Fruit fly (Drosophila melanogaster) whole organism, embryonic: Measurements from ENCODE around the gene Bcs1.

ENCODE experiments used
- B-H1 ChIP-seq: fragments of 200-800 bp; sonication (Bioruptor generic); IDR thresholded peaks from 3 replicates; pipeline ENCODE4 v1.3.6; 2022; ENCODE audit warnings: missing biosample characterization, missing genetic modification characterization
- CG10209 ChIP-seq: fragments of 200-800 bp; sonication (Bioruptor generic); optimal IDR thresholded peaks from 3 replicates; lab custom pipeline; 2017; ENCODE audit warnings: missing biosample characterization, mild to moderate bottlenecking, missing genetic modification characterization, missing genetic modification reagents
- CG1024 ChIP-seq: fragments of 200-800 bp; sonication (Bioruptor generic); IDR thresholded peaks from 2 replicates; pipeline ENCODE4 v1.3.6; 2022; ENCODE audit warnings: missing biosample characterization, missing genetic modification characterization
- CG10431 ChIP-seq: fragments of 200-800 bp; sonication (Bioruptor generic); optimal IDR thresholded peaks from 3 replicates; lab custom pipeline; 2018; ENCODE audit warnings: missing biosample characterization, mild to moderate bottlenecking, missing genetic modification characterization
- CG12219 ChIP-seq: fragments of 200-800 bp; sonication (Bioruptor generic); optimal IDR thresholded peaks from 3 replicates; lab custom pipeline; 2018; ENCODE audit warnings: missing biosample characterization, mild to moderate bottlenecking, missing genetic modification characterization
- CG12659 ChIP-seq: fragments of 200-800 bp; sonication (Bioruptor generic); optimal IDR thresholded peaks from 3 replicates; lab custom pipeline; 2017; ENCODE audit warnings: mild to moderate bottlenecking, missing biosample characterization, missing genetic modification reagents, missing genetic modification characterization
- CG12744 ChIP-seq: fragments of 200-800 bp; sonication (Bioruptor generic); optimal IDR thresholded peaks from 2 replicates; lab custom pipeline; 2016; ENCODE audit warnings: missing biosample characterization, missing genetic modification characterization
- CG13296 ChIP-seq: fragments of 200-800 bp; sonication (Bioruptor generic); optimal IDR thresholded peaks from 3 replicates; lab custom pipeline; 2018; ENCODE audit warnings: missing biosample characterization, mild to moderate bottlenecking, missing genetic modification characterization
- CG14014 ChIP-seq: fragments of 200-800 bp; sonication (Bioruptor generic); IDR thresholded peaks from 2 replicates; pipeline ENCODE4 v1.3.6; 2022; ENCODE audit warnings: missing biosample characterization, missing genetic modification characterization
- CG14710 ChIP-seq: fragments of 200-800 bp; sonication (Bioruptor generic); optimal IDR thresholded peaks from 3 replicates; lab custom pipeline; 2019; ENCODE audit warnings: missing biosample characterization, mild to moderate bottlenecking, missing genetic modification characterization, moderate library complexity
- CG15269 ChIP-seq: fragments of 200-800 bp; sonication (Bioruptor generic); optimal IDR thresholded peaks from 2 replicates; lab custom pipeline; 2018; ENCODE audit warnings: missing biosample characterization, mild to moderate bottlenecking, missing genetic modification characterization, moderate library complexity
- CG1529 ChIP-seq: fragments of 200-800 bp; sonication (Bioruptor generic); optimal IDR thresholded peaks from 3 replicates; lab custom pipeline; 2018; ENCODE audit warnings: missing biosample characterization, missing genetic modification characterization
- CG15696 ChIP-seq: fragments of 200-800 bp; sonication (Bioruptor generic); optimal IDR thresholded peaks from 2 replicates; lab custom pipeline; 2019; ENCODE audit warnings: missing biosample characterization, mild to moderate bottlenecking, missing genetic modification characterization, moderate library complexity
- CG1602 ChIP-seq: fragments of 200-800 bp; sonication (Bioruptor generic); optimal IDR thresholded peaks from 3 replicates; lab custom pipeline; 2016; ENCODE audit warnings: missing biosample characterization, missing genetic modification characterization
- CG17361 ChIP-seq: fragments of 200-800 bp; sonication (Bioruptor generic); IDR thresholded peaks from 3 replicates; pipeline ENCODE4 v1.3.6; 2022; ENCODE audit warnings: missing biosample characterization, missing genetic modification characterization
- CG2129 ChIP-seq: fragments of 200-800 bp; sonication (Bioruptor generic); IDR thresholded peaks from 2 replicates; pipeline ENCODE4 v1.3.6; 2022; ENCODE audit warnings: missing biosample characterization, missing genetic modification characterization; ENCODE audit not compliant: partially characterized antibody
- CG32767 ChIP-seq: fragments of 200-800 bp; sonication (Bioruptor generic); IDR thresholded peaks from 2 replicates; pipeline ENCODE4 v1.3.6; 2022; ENCODE audit warnings: missing biosample characterization, missing genetic modification characterization
- CG4328 ChIP-seq: fragments of 200-800 bp; sonication (Bioruptor generic); optimal IDR thresholded peaks from 3 replicates; lab custom pipeline; 2017; ENCODE audit warnings: missing biosample characterization, missing genetic modification reagents, missing genetic modification characterization
- CG4707 ChIP-seq: fragments of 200-800 bp; sonication (Bioruptor generic); optimal IDR thresholded peaks from 2 replicates; lab custom pipeline; 2018; ENCODE audit warnings: missing biosample characterization, mild to moderate bottlenecking, missing genetic modification characterization, moderate library complexity
- CG6254 ChIP-seq: fragments of 200-800 bp; sonication (Bioruptor generic); optimal IDR thresholded peaks from 3 replicates; lab custom pipeline; 2017; ENCODE audit warnings: mild to moderate bottlenecking, missing biosample characterization, missing genetic modification reagents, missing genetic modification characterization
- CG8290 ChIP-seq, 3 experiments: fragments of 200-800 bp; sonication (Bioruptor generic); optimal IDR thresholded peaks; 2 replicates each; lab custom pipeline; 2016 to 2019; ENCODE audit warnings: missing biosample characterization in 3 of 3, missing genetic modification characterization in 3 of 3, mild to moderate bottlenecking in 2 of 3, moderate library complexity in 1 of 3
- CG8924 ChIP-seq: fragments of 200-800 bp; optimal IDR thresholded peaks from 3 replicates; lab custom pipeline; 2019; ENCODE audit warnings: missing biosample characterization, mild to moderate bottlenecking, missing genetic modification characterization, moderate library complexity
- CG9817 ChIP-seq: fragments of 200-800 bp; sonication (Bioruptor generic); optimal IDR thresholded peaks from 2 replicates; lab custom pipeline; 2018; ENCODE audit warnings: missing biosample characterization, mild to moderate bottlenecking, missing genetic modification characterization, moderate library complexity
- Dll ChIP-seq: fragments of 200-800 bp; sonication (Bioruptor generic); IDR thresholded peaks from 4 replicates; pipeline ENCODE4 v1.3.6; 2022; ENCODE audit warnings: missing biosample characterization, missing genetic modification characterization; ENCODE audit not compliant: partially characterized antibody
- Ets97D ChIP-seq: fragments of 200-800 bp; sonication (Bioruptor generic); optimal IDR thresholded peaks from 3 replicates; lab custom pipeline; 2016; ENCODE audit warnings: missing biosample characterization, missing genetic modification characterization
- GATAe ChIP-seq: fragments of 200-800 bp; sonication (Bioruptor generic); conservative IDR thresholded peaks from 2 replicates; pipeline ENCODE4 v1.3.6; 2022; ENCODE audit warnings: missing biosample characterization, missing genetic modification characterization
- Lim3 ChIP-seq: fragments of 200-800 bp; sonication (Bioruptor generic); IDR thresholded peaks from 2 replicates; pipeline ENCODE4 v1.3.6; 2022; ENCODE audit warnings: missing biosample characterization, missing genetic modification characterization
- Neu2 ChIP-seq: fragments of 200-800 bp; sonication (Bioruptor generic); optimal IDR thresholded peaks from 3 replicates; lab custom pipeline; 2016; ENCODE audit warnings: missing biosample characterization, missing genetic modification characterization, borderline replicate concordance
- Spps ChIP-seq: fragments of 200-800 bp; sonication (Bioruptor generic); optimal IDR thresholded peaks from 2 replicates; lab custom pipeline; 2018; ENCODE audit warnings: missing biosample characterization, mild to moderate bottlenecking, missing genetic modification characterization
- Xrp1 ChIP-seq: fragments of 200-800 bp; sonication (Bioruptor generic); IDR thresholded peaks from 2 replicates; pipeline ENCODE4 v1.3.6; 2022; ENCODE audit warnings: missing biosample characterization, missing genetic modification characterization
- bab2 ChIP-seq: fragments of 200-800 bp; sonication (Bioruptor generic); optimal IDR thresholded peaks from 2 replicates; lab custom pipeline; 2016; ENCODE audit warnings: missing biosample characterization, missing genetic modification characterization
- bcd ChIP-seq: fragments of 200-800 bp; sonication (Bioruptor generic); optimal IDR thresholded peaks from 2 replicates; lab custom pipeline; 2017; ENCODE audit warnings: missing biosample characterization, mild to moderate bottlenecking, missing genetic modification characterization
- corto ChIP-seq: fragments of 200-800 bp; sonication (Bioruptor generic); optimal IDR thresholded peaks from 2 replicates; lab custom pipeline; 2016; ENCODE audit warnings: missing biosample characterization, mild to moderate bottlenecking, missing genetic modification characterization, moderate library complexity
- dpn ChIP-seq, 2 experiments: fragments of 200-800 bp; sonication (Bioruptor generic); optimal IDR thresholded peaks; 3 replicates each; lab custom pipeline; 2016; ENCODE audit warnings: missing biosample characterization in 2 of 2, missing genetic modification characterization in 2 of 2
- eve ChIP-seq, 2 experiments: fragments of >200 bp; optimal IDR thresholded peaks; 2 replicates each; lab custom pipeline; 2017; ENCODE audit warnings: missing biosample characterization in 2 of 2, missing genetic modification characterization in 2 of 2
- fd64A ChIP-seq: fragments of 200-800 bp; sonication (Bioruptor generic); optimal IDR thresholded peaks from 3 replicates; lab custom pipeline; 2018; ENCODE audit warnings: missing biosample characterization, mild to moderate bottlenecking, missing genetic modification characterization
- grn ChIP-seq: fragments of 200-800 bp; sonication (Bioruptor generic); optimal IDR thresholded peaks from 3 replicates; lab custom pipeline; 2017; ENCODE audit warnings: missing biosample characterization, missing genetic modification characterization
- her ChIP-seq: fragments of 200-800 bp; sonication (Bioruptor generic); optimal IDR thresholded peaks from 2 replicates; lab custom pipeline; 2016; ENCODE audit warnings: missing biosample characterization, missing genetic modification characterization
- hkb ChIP-seq, 2 experiments: fragments of 200-800 bp in 1 of 2; fragments of >200 bp in 1 of 2; sonication (Bioruptor generic) in 1 of 2; IDR thresholded peaks in 1 of 2; optimal IDR thresholded peaks in 1 of 2; 2 replicates each; pipeline versions ENCODE4 v1.3.6 to Lab custom; 2017 to 2022; ENCODE audit warnings: missing biosample characterization in 1 of 2, missing genetic modification characterization in 1 of 2
- jumu ChIP-seq: fragments of 200-800 bp; sonication (Bioruptor generic); optimal IDR thresholded peaks from 3 replicates; lab custom pipeline; 2016; ENCODE audit warnings: missing biosample characterization, missing genetic modification characterization
- kah ChIP-seq: fragments of 200-800 bp; sonication (Bioruptor generic); optimal IDR thresholded peaks from 2 replicates; lab custom pipeline; 2018; ENCODE audit warnings: missing biosample characterization, mild to moderate bottlenecking, missing genetic modification characterization
- nerfin-1 ChIP-seq: fragments of 200-800 bp; sonication (Bioruptor generic); optimal IDR thresholded peaks from 3 replicates; lab custom pipeline; 2019; ENCODE audit warnings: missing biosample characterization, mild to moderate bottlenecking, missing genetic modification characterization, moderate library complexity
- p53 ChIP-seq: fragments of 200-800 bp; sonication (Bioruptor generic); optimal IDR thresholded peaks from 2 replicates; lab custom pipeline; 2016; ENCODE audit warnings: missing biosample characterization, missing genetic modification characterization
- pum ChIP-seq: fragments of 200-800 bp; sonication (Bioruptor generic); optimal IDR thresholded peaks from 2 replicates; lab custom pipeline; 2016; ENCODE audit warnings: missing biosample characterization, missing genetic modification characterization
- sd ChIP-seq: fragments of 200-800 bp; sonication (Bioruptor generic); optimal IDR thresholded peaks from 3 replicates; lab custom pipeline; 2018; ENCODE audit warnings: missing biosample characterization, mild to moderate bottlenecking, missing genetic modification characterization, moderate library complexity
- sens ChIP-seq: fragments of 200-800 bp; sonication (Bioruptor generic); peaks from one replicate; lab custom pipeline; 2016; ENCODE audit warnings: missing biosample characterization, missing genetic modification characterization
- sug ChIP-seq: fragments of 200-800 bp; optimal IDR thresholded peaks from 2 replicates; lab custom pipeline; 2019; ENCODE audit warnings: missing biosample characterization, mild to moderate bottlenecking, missing genetic modification characterization, moderate library complexity
- vfl ChIP-seq: fragments of 200-800 bp; sonication (Bioruptor generic); optimal IDR thresholded peaks from 2 replicates; lab custom pipeline; 2016; ENCODE audit warnings: missing biosample characterization, missing genetic modification characterization

The Bcs1 gene

dm6 chr2L:10249655-10250202, 27.3 kb downstream of the Bcs1 start (continued):
- TF ChIP-seq CG1529 (GFP tag; lab: Kevin White, UChicago) (peak; percentile 40), corto (GFP tag; lab: Kevin White, UChicago) (peak; percentile 20), vfl (GFP tag; lab: Kevin White, UChicago) (no peak), CG8290 (GFP tag; optimal IDR thresholded peaks at IDR 0.05; lab: Kevin White, UChicago) (peak; percentile 15), CG8290 (tag; optimal IDR thresholded peaks at IDR 0.05; lab: Kevin White, UChicago) (peak in 1 of 2 experiments; percentile 73), CG15696 (tag; lab: Kevin White, UChicago) (peak; percentile 83), B-H1 (no peak), CG12659 (GFP tag; lab: Kevin White, UChicago) (peak; percentile 1), CG12219 (GFP tag; lab: Kevin White, UChicago) (peak; percentile 20), hkb (optimal IDR thresholded peaks at IDR 0.05; lab: Kevin White, UChicago) (no peak), hkb (GFP tag; IDR thresholded peaks at IDR 0.05; lab: Robert Waterston, UW) (peak; percentile 42; the same call in 1 of the 2 replicates), CG32767 (peak; percentile 69; the same call in 1 of the 2 replicates), Dll (0 out of 4 replicates have a peak, but pooled peaks have one; percentile 24), CG14710 (peak; percentile 50), her (GFP tag; lab: Kevin White, UChicago) (no peak), CG12744 (GFP tag; lab: Kevin White, UChicago) (no peak), sug (tag; lab: Kevin White, UChicago) (peak; percentile 16), sd (tag; lab: Kevin White, UChicago) (peak; percentile 76), bab2 (GFP tag; lab: Kevin White, UChicago) (peak; percentile 17), CG15269 (tag; lab: Kevin White, UChicago) (no peak), Spps (tag; lab: Kevin White, UChicago) (peak; percentile 2), Lim3 (GFP tag; lab: Robert Waterston, UW) (no peak), CG8924 (tag; lab: Kevin White, UChicago) (peak; percentile 33), CG17361 (GFP tag; lab: Robert Waterston, UW) (no peak), CG14014 (GFP tag; lab: Robert Waterston, UW) (peak; percentile 31; the same call in 1 of the 2 replicates), nerfin-1 (peak; percentile 91), grn (peak; percentile 20), CG10209 (GFP tag; lab: Kevin White, UChicago) (no peak), eve (GFP tag; optimal IDR thresholded peaks at IDR 0.05; lab: Kevin White, UChicago) (peak in 1 of 2 experiments; percentile 91), CG6254 (GFP tag; lab: Kevin White, UChicago) (peak; percentile 11), fd64A (GFP tag; lab: Kevin White, UChicago) (peak; percentile 75), bcd (GFP tag; lab: Kevin White, UChicago) (no peak), CG2129 (GFP tag; lab: Robert Waterston, UW) (no peak), CG10431 (GFP tag; lab: Kevin White, UChicago) (peak; percentile 19), jumu (GFP tag; lab: Kevin White, UChicago) (no peak), sens (GFP tag; lab: Kevin White, UChicago) (peak; percentile 86), CG1024 (GFP tag; lab: Robert Waterston, UW) (peak; percentile 61; the same call in 1 of the 2 replicates), dpn (GFP tag; optimal IDR thresholded peaks at IDR 0.05; lab: Kevin White, UChicago) (no peak), Ets97D (GFP tag; lab: Kevin White, UChicago) (no peak), p53 (GFP tag; lab: Kevin White, UChicago) (peak; percentile 76), CG4707 (GFP tag; lab: Kevin White, UChicago) (peak; percentile 60), Neu2 (GFP tag; lab: Kevin White, UChicago) (peak; percentile 35), Xrp1 (GFP tag; lab: Robert Waterston, UW) (peak; percentile 64), CG1602 (GFP tag; lab: Kevin White, UChicago) (no peak), kah (GFP tag; lab: Kevin White, UChicago) (peak; percentile 55), pum (GFP tag; lab: Kevin White, UChicago) (no peak), GATAe (no peak), CG9817 (no peak), CG13296 (GFP tag; lab: Kevin White, UChicago) (peak; percentile 80), CG4328 (GFP tag; lab: Kevin White, UChicago) (peak; percentile 68)
